Fruit fly (Drosophila melanogaster) whole organism, wandering third instar larva: Measurements from ENCODE around the gene CG14883.

Experiments used
- CrebA ChIP-seq: fragments of 200-800 bp; sonication (Bioruptor generic); optimal IDR thresholded peaks from 2 replicates; lab custom pipeline; 2016; ENCODE audit warnings: missing biosample characterization, mild to moderate bottlenecking, missing genetic modification characterization, borderline replicate concordance
- Hnf4 ChIP-seq: fragments of 200-800 bp; sonication (Bioruptor generic); optimal IDR thresholded peaks from 2 replicates; lab custom pipeline; 2016; ENCODE audit warnings: missing biosample characterization, mild to moderate bottlenecking, missing genetic modification characterization
- Myc ChIP-seq: fragments of >200 bp; optimal IDR thresholded peaks from 2 replicates; lab custom pipeline; 2017
- Vsx2 ChIP-seq: fragments of 200-300, 225-300 bp; sonication (Bioruptor generic); optimal IDR thresholded peaks from 2 replicates; lab custom pipeline; 2018; ENCODE audit warnings: missing biosample characterization, missing genetic modification characterization; ENCODE audit not compliant: partially characterized antibody
- brk ChIP-seq: fragments of 200-800 bp; sonication (Bioruptor generic); optimal IDR thresholded peaks from 2 replicates; lab custom pipeline; 2016; ENCODE audit warnings: missing biosample characterization, mild to moderate bottlenecking, missing genetic modification characterization
- h ChIP-seq: fragments of 200-800 bp; sonication (Bioruptor generic); optimal IDR thresholded peaks from 3 replicates; lab custom pipeline; 2016; ENCODE audit warnings: missing biosample characterization, mild to moderate bottlenecking, missing genetic modification characterization
- lola ChIP-seq: fragments of >200 bp; optimal IDR thresholded peaks from 2 replicates; lab custom pipeline; 2017; ENCODE audit warnings: missing biosample characterization, missing genetic modification characterization
- pan ChIP-seq: fragments of >200 bp; optimal IDR thresholded peaks from 2 replicates; lab custom pipeline; 2017
- psq ChIP-seq: fragments of 200-800 bp; sonication (Bioruptor generic); optimal IDR thresholded peaks from 3 replicates; lab custom pipeline; 2017; ENCODE audit warnings: missing biosample characterization, mild to moderate bottlenecking, missing genetic modification characterization, moderate library complexity
- sage ChIP-seq: fragments of 200-800 bp; sonication (Bioruptor generic); optimal IDR thresholded peaks from 2 replicates; lab custom pipeline; 2016; ENCODE audit warnings: missing biosample characterization, mild to moderate bottlenecking, missing genetic modification characterization
- tai ChIP-seq: sonication (Bioruptor generic); optimal IDR thresholded peaks from 2 replicates; lab custom pipeline; 2016; ENCODE audit warnings: missing biosample characterization, missing genetic modification characterization

- TF ChIP-seq tai (GFP tag; lab: Kevin White, UChicago) (no peak), Myc (lab: Kevin White, UChicago) (no peak), sage (no peak), Hnf4 (no peak), Vsx2 (GFP tag; lab: Kevin White, UChicago) (no peak), lola (GFP tag; lab: Kevin White, UChicago) (no peak), psq (GFP tag; lab: Kevin White, UChicago) (no peak), h (GFP tag; lab: Kevin White, UChicago) (no peak), brk (GFP tag; lab: Kevin White, UChicago) (no peak), CrebA (GFP tag; lab: Kevin White, UChicago) (no peak), pan (lab: Kevin White, UChicago) (no peak)
Observed at dm6 chr3R:16504541-16504940, 48.7 kb downstream of the CG14883 start.
